In the genomic region with DNA sequence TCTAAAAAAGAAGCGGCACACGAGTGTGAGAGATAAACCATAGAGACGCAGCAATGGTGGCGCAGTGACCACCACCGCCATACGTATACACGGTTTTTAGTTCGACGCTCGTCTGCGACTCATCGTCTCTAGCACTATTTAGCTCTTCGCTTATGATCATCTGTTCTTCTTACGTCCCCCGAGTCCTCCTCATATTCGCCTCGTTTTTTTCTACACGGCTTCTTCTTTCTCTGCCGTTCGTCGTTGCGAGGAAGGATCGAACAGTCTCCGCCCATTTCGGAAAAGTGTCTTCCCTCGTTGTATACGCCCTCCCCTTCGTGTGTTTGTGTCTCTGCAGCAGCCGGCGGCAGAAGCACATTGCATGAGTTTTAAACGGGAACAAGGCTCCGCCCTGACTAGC, we compare ENCODE assay signal across 4 worm cellular contexts.
TF ChIP-seq lines count a peak whose summit lies in the region.

No protein-coding gene starts in this region.

TF ChIP-seq in whole organism, L2 larva, 48 proteins besides CTCF, POLR2A, EP300 and RAD21:
- no peak for TF ChIP-seq unc-39 (tag; optimal IDR thresholded peaks at IDR 0.05; lab: Kevin White, UChicago)
- no peak for TF ChIP-seq nhr-77 (tag; optimal IDR thresholded peaks at IDR 0.05; lab: Kevin White, UChicago)
- peak in 1 of 2 experiments; percentile 27 for TF ChIP-seq lsy-2 (tag; optimal IDR thresholded peaks at IDR 0.05; lab: Kevin White, UChicago)
- TF ChIP-seq ztf-1 (GFP tag; conservative IDR thresholded peaks at IDR 0.05; lab: Robert Waterston, UW), result no peak
- peak; percentile 2 for TF ChIP-seq sma-9 (GFP tag; optimal IDR thresholded peaks at IDR 0.05; lab: Kevin White, UChicago)
- TF ChIP-seq sma-9 (tag; optimal IDR thresholded peaks at IDR 0.05; lab: Kevin White, UChicago), result no peak
- TF ChIP-seq nhr-12 (tag; optimal IDR thresholded peaks at IDR 0.05; lab: Kevin White, UChicago), result no peak
- TF ChIP-seq unc-55 (GFP tag; optimal IDR thresholded peaks at IDR 0.05; lab: Kevin White, UChicago), result peak; percentile 37
- peak; percentile 24 for TF ChIP-seq Y55F3AM.14 (GFP tag; optimal IDR thresholded peaks at IDR 0.05; lab: Kevin White, UChicago)
- TF ChIP-seq nhr-25 (tag; optimal IDR thresholded peaks at IDR 0.05; lab: Kevin White, UChicago), result no peak
- TF ChIP-seq egl-27 (tag; optimal IDR thresholded peaks at IDR 0.05; lab: Kevin White, UChicago), result no peak
- peak; percentile 25 for TF ChIP-seq F13H6.1 (tag; optimal IDR thresholded peaks at IDR 0.05; lab: Kevin White, UChicago)
- TF ChIP-seq unc-62 (GFP tag; optimal IDR thresholded peaks at IDR 0.05; lab: Kevin White, UChicago), result no peak
- peak; percentile 21 for TF ChIP-seq C34F6.9 (tag; optimal IDR thresholded peaks at IDR 0.05; lab: Kevin White, UChicago)
TF ChIP-seq in whole organism, L2 larva: peak in this region for 6.

TF ChIP-seq in whole organism, L4 larva, 104 proteins besides CTCF, POLR2A, EP300 and RAD21 (continues in another document):
- TF ChIP-seq fkh-10 (GFP tag; optimal IDR thresholded peaks at IDR 0.05; lab: Kevin White, UChicago) (peak; percentile 35), mxl-3 (GFP tag; optimal IDR thresholded peaks at IDR 0.05; lab: Kevin White, UChicago) (peak; percentile 26), snpc-1.2 (GFP tag; IDR thresholded peaks at IDR 0.05; lab: Robert Waterston, UW) (no peak), hif-1 (tag; optimal IDR thresholded peaks at IDR 0.05; lab: Kevin White, UChicago) (peak in 1 of 2 experiments; percentile 18), aha-1 (tag; lab: Kevin White, UChicago) (peak; percentile 65), unc-62 (GFP tag; optimal IDR thresholded peaks at IDR 0.05 in 1 of 2; lab: Kevin White, UChicago) (no peak), unc-62 (tag; optimal IDR thresholded peaks at IDR 0.05; lab: Kevin White, UChicago) (no peak), nhr-6 (tag; optimal IDR thresholded peaks at IDR 0.05; lab: Kevin White, UChicago) (no peak), ceh-62 (tag; optimal IDR thresholded peaks at IDR 0.05; lab: Kevin White, UChicago) (no peak), hlh-30 (tag; optimal IDR thresholded peaks at IDR 0.05; lab: Kevin White, UChicago; ENCODE audit: insufficient read depth) (peak; percentile 43), ceh-20 (GFP tag; IDR thresholded peaks at IDR 0.05; lab: Robert Waterston, UW) (no peak), mdl-1 (tag; optimal IDR thresholded peaks at IDR 0.05; lab: Kevin White, UChicago) (peak in 1 of 2 experiments; percentile 38), hlh-11 (tag; optimal IDR thresholded peaks at IDR 0.05; lab: Kevin White, UChicago) (peak; percentile 68), F26F4.8 (GFP tag; conservative IDR thresholded peaks at IDR 0.05; lab: Robert Waterston, UW) (no peak), Y48G9A.11 (GFP tag; IDR thresholded peaks at IDR 0.05; lab: Robert Waterston, UW) (no peak), jun-1 (tag; optimal IDR thresholded peaks at IDR 0.05; lab: Kevin White, UChicago) (no peak), rbr-2 (tag; optimal IDR thresholded peaks at IDR 0.05; lab: Kevin White, UChicago) (peak; percentile 18), egl-43 (GFP tag; IDR thresholded peaks at IDR 0.05; lab: Robert Waterston, UW) (0 out of 2 replicates have a peak, but pooled peaks have one; percentile 10), F37D6.2 (tag; optimal IDR thresholded peaks at IDR 0.05; lab: Kevin White, UChicago) (no peak), set-16 (GFP tag; IDR thresholded peaks at IDR 0.05; lab: Robert Waterston, UW) (peak; percentile 26; the same call in 1 of the 2 replicates), zip-2 (tag; optimal IDR thresholded peaks at IDR 0.05; lab: Kevin White, UChicago) (no peak), hmg-1.1 (GFP tag; IDR thresholded peaks at IDR 0.05; lab: Robert Waterston, UW) (peak; percentile 56; the same call in 1 of the 2 replicates), daf-16 (GFP tag; optimal IDR thresholded peaks at IDR 0.05; lab: Kevin White, UChicago) (no peak), daf-16 (tag; optimal IDR thresholded peaks at IDR 0.05; lab: Kevin White, UChicago) (peak; percentile 18)

TF ChIP-seq in whole organism, late embryonic, 69 proteins besides CTCF, POLR2A, EP300 and RAD21:
- TF ChIP-seq npax-4 (tag; optimal IDR thresholded peaks at IDR 0.05; lab: Kevin White, UChicago) (no peak), hlh-6 (tag; optimal IDR thresholded peaks at IDR 0.05; lab: Kevin White, UChicago) (peak; percentile 9), odd-2 (tag; optimal IDR thresholded peaks at IDR 0.05; lab: Kevin White, UChicago) (no peak), ceh-31 (tag; optimal IDR thresholded peaks at IDR 0.05; lab: Kevin White, UChicago) (no peak), che-1 (tag; optimal IDR thresholded peaks at IDR 0.05; lab: Kevin White, UChicago) (no peak), ttx-3 (tag; optimal IDR thresholded peaks at IDR 0.05; lab: Kevin White, UChicago) (no peak), C08G9.2 (tag; optimal IDR thresholded peaks at IDR 0.05; lab: Kevin White, UChicago) (peak; percentile 5), sox-4 (tag; optimal IDR thresholded peaks at IDR 0.05; lab: Kevin White, UChicago) (no peak), syd-9 (tag; optimal IDR thresholded peaks at IDR 0.05; lab: Kevin White, UChicago) (no peak), lim-6 (tag; optimal IDR thresholded peaks at IDR 0.05; lab: Kevin White, UChicago) (no peak), sdc-2 (tag; optimal IDR thresholded peaks at IDR 0.05; lab: Kevin White, UChicago) (peak; percentile 2), madf-2 (tag; optimal IDR thresholded peaks at IDR 0.05; lab: Kevin White, UChicago) (no peak), ceh-45 (GFP tag; IDR thresholded peaks at IDR 0.05; lab: Robert Waterston, UW) (no peak), tbx-2 (tag; optimal IDR thresholded peaks at IDR 0.05; lab: Kevin White, UChicago) (no peak), ztf-16 (tag; optimal IDR thresholded peaks at IDR 0.05; lab: Kevin White, UChicago) (no peak), hlh-13 (GFP tag; optimal IDR thresholded peaks at IDR 0.05; lab: Kevin White, UChicago) (no peak), C38D4.7 (GFP tag; optimal IDR thresholded peaks at IDR 0.05; lab: Kevin White, UChicago) (no peak), Y22D7AL.16 (tag; optimal IDR thresholded peaks at IDR 0.05; lab: Kevin White, UChicago) (no peak), mec-3 (tag; optimal IDR thresholded peaks at IDR 0.05; lab: Kevin White, UChicago; ENCODE audit: borderline replicate concordance) (no peak), unc-3 (GFP tag; conservative IDR thresholded peaks at IDR 0.05; lab: Robert Waterston, UW) (no peak), unc-3 (tag; optimal IDR thresholded peaks at IDR 0.05; lab: Kevin White, UChicago) (no peak), ceh-9 (tag; optimal IDR thresholded peaks at IDR 0.05; lab: Kevin White, UChicago) (no peak), elt-4 (tag; optimal IDR thresholded peaks at IDR 0.05; lab: Kevin White, UChicago) (no peak), eyg-1 (tag; optimal IDR thresholded peaks at IDR 0.05; lab: Kevin White, UChicago) (no peak), ceh-2 (tag; optimal IDR thresholded peaks at IDR 0.05; lab: Kevin White, UChicago) (no peak)

TF ChIP-seq in whole organism, mixed stage, embryonic, 35 proteins besides CTCF, POLR2A, EP300 and RAD21:
- no peak for TF ChIP-seq pha-4 (tag; optimal IDR thresholded peaks at IDR 0.05; lab: Kevin White, UChicago)
- peak; percentile 4 for TF ChIP-seq sptf-1 (tag; optimal IDR thresholded peaks at IDR 0.05; lab: Kevin White, UChicago)
